Worm (Caenorhabditis elegans) whole organism, L4/young adult: ENCODE results near the gene unc-23.

ENCODE experiments used
- W03F9.2 ChIP-seq: fragments of 150-350 bp; optimal IDR thresholded peaks from 2 replicates; lab custom pipeline; 2014; ENCODE audit warnings: missing biosample characterization, missing genetic modification characterization
- dao-5 ChIP-seq: sonication (generic microtip); optimal IDR thresholded peaks from 2 replicates; lab custom pipeline; 2016; ENCODE audit warnings: missing genotype, missing genetic modification characterization, moderate library complexity, missing compliant biosample characterization
- him-1 ChIP-seq: sonication (generic microtip); optimal IDR thresholded peaks from 2 replicates; lab custom pipeline; 2016; ENCODE audit warnings: missing genotype, missing genetic modification reagents, missing genetic modification characterization, missing compliant biosample characterization

DNA sequence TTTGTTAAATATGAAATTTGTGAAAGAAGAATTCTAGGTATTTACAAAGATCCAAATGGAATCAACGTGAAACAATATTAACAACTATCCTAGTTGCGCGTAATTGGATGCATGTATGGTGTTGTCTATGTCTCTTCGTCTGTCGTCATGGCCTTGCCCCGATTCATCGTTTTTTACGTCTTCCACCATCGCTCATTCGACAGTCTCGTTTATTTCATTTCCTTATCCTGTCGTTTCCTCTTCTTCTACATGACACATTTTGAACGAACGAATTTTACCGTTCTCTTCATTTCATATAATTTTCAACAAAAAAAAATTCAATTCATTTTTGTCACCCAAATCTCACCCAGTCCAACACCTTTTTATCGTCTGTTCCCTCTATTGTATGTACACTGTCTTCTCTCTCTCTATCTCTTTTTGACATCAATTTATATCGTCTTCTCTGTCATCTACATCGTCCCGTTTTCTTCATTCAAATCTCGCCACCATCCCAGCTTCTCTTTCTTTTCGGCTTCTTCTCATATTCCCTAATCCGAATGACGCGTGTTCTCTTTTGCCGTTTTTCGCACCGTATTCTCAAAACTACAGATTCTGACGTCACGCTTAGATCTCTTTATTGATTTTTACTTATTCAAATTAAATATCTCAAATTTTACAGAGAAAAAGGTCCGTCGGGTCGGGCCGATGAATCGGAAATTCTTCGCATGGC, 20.4 kb downstream of the unc-23 start, which contains the start of gene ttc-17:
- TF ChIP-seq him-1 (tag; lab: Kevin White, UChicago), result no peak
- TF ChIP-seq W03F9.2 (tag; lab: Kevin White, UChicago), result no peak
- no peak for TF ChIP-seq dao-5 (tag; lab: Kevin White, UChicago)
